Worm (Caenorhabditis elegans) whole organism, late embryonic: ENCODE results near the gene F22F1.2.

Experiments used
- F13H6.1 ChIP-seq: sonication (generic microtip); optimal IDR thresholded peaks from 2 replicates; lab custom pipeline; 2016; ENCODE audit warnings: missing genetic modification characterization, missing compliant biosample characterization
- nhr-232 ChIP-seq: sonication (generic microtip); optimal IDR thresholded peaks from 2 replicates; lab custom pipeline; 2016; ENCODE audit warnings: missing genetic modification characterization, missing compliant biosample characterization
- pha-4 ChIP-seq: fragments of 150-350 bp; optimal IDR thresholded peaks from 2 replicates; lab custom pipeline; 2018; ENCODE audit warnings: missing biosample characterization, missing genetic modification reagents, missing genetic modification characterization
- rnt-1 ChIP-seq: sonication (generic microtip); optimal IDR thresholded peaks from 2 replicates; lab custom pipeline; 2016; ENCODE audit warnings: missing genetic modification characterization, missing compliant biosample characterization

DNA sequence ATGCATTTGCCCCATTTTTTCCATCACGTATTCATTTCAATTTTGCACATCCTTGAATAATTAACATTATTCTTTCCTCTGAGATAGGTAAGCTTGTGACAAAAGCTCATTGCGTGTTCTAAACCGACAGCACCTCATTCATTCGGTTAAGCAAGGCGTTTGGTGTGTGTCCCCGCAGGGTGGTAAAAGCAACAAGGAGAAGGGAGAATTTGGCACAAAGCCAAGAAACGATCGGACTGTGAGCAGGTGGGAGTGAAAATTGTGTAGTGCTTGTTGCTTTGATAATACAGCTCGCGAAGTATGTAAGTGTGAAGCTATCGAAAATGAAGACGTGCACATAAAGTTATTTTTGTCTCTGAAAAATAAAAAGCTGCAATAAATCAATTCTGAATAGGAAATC, 6.6 kb upstream of the F22F1.2 start:
- TF ChIP-seq rnt-1 (tag; lab: Kevin White, UChicago) (no peak), nhr-232 (tag; lab: Kevin White, UChicago) (no peak), pha-4 (no peak), F13H6.1 (tag; lab: Kevin White, UChicago) (no peak)
